Fruit fly (Drosophila melanogaster): ENCODE measurements around the gene CG8661.

Gene CG8661

DNA sequence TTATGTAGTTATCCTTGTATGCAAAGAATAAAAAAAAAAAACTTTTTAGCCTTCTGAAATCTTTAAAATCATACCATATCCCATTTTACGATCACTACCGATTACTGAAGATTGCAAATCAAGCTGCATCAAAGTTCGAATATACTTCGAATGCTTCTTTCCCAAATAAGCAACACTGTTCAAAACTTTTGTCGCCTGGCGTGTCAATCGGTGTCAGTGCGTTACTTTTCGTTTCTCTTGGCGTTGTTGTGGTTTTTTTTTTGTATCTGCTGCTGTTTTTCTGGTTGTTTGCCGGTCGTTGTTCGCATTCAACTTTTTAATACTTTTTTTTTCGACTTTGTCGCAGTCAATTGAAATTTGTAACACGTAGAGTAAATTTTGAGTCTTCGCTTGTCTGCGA, 10.7 kb upstream of the CG8661 start (continued):
- TF ChIP-seq CG18619 (GFP tag; optimal IDR thresholded peaks at IDR 0.05) (no peak), btn (GFP tag; optimal IDR thresholded peaks at IDR 0.05) (no peak), ems (GFP tag; optimal IDR thresholded peaks at IDR 0.05) (no peak), org-1 (GFP tag; optimal IDR thresholded peaks at IDR 0.05) (no peak), NC2β (GFP tag; optimal IDR thresholded peaks at IDR 0.05) (no peak), esg (GFP tag; conservative IDR thresholded peaks at IDR 0.05) (no peak), CG17385 (GFP tag; optimal IDR thresholded peaks at IDR 0.05) (no peak), CG32772 (GFP tag; IDR thresholded peaks at IDR 0.05) (no peak), CG8359 (GFP tag; optimal IDR thresholded peaks at IDR 0.05; ENCODE audit: borderline replicate concordance) (no peak), zen2 (GFP tag; IDR thresholded peaks at IDR 0.05; ENCODE audit: partially characterized antibody) (no peak), CG4360 (GFP tag; IDR thresholded peaks at IDR 0.05) (no peak), Optix (GFP tag; IDR thresholded peaks at IDR 0.05) (no peak), Fer2 (tag; optimal IDR thresholded peaks at IDR 0.05) (no peak), CG14667 (GFP tag; IDR thresholded peaks at IDR 0.05) (no peak), sr (GFP tag; IDR thresholded peaks at IDR 0.05) (no peak), BEAF-32 (GFP tag; optimal IDR thresholded peaks at IDR 0.05) (no peak), luna (GFP tag; optimal IDR thresholded peaks at IDR 0.05) (no peak), CG14014 (GFP tag; IDR thresholded peaks at IDR 0.05) (no peak), CG7987 (GFP tag; optimal IDR thresholded peaks at IDR 0.05) (no peak), CG8089 (GFP tag; optimal IDR thresholded peaks at IDR 0.05) (no peak), bsh (GFP tag; optimal IDR thresholded peaks at IDR 0.05) (no peak), oc (tag; optimal IDR thresholded peaks at IDR 0.05) (no peak), Ets65A (GFP tag) (no peak), CG8388 (GFP tag; optimal IDR thresholded peaks at IDR 0.05) (no peak), Drgx (GFP tag; IDR thresholded peaks at IDR 0.05) (peak; percentile 11; the same call in 1 of the 2 replicates), Asciz (GFP tag; optimal IDR thresholded peaks at IDR 0.05) (no peak), vvl (GFP tag; IDR thresholded peaks at IDR 0.05) (peak; percentile 49; the same call in 1 of the 2 replicates), wor (GFP tag; IDR thresholded peaks at IDR 0.05) (no peak), CG7271 (tag; optimal IDR thresholded peaks at IDR 0.05) (no peak), ham (GFP tag; IDR thresholded peaks at IDR 0.05) (no peak), ewg (GFP tag; optimal IDR thresholded peaks at IDR 0.05) (no peak), Blimp-1 (GFP tag; optimal IDR thresholded peaks at IDR 0.05) (no peak), CG10321 (GFP tag; IDR thresholded peaks at IDR 0.05) (no peak), H2.0 (GFP tag; IDR thresholded peaks at IDR 0.05) (no peak), Hr39 (optimal IDR thresholded peaks at IDR 0.05) (no peak), bbx (GFP tag; IDR thresholded peaks at IDR 0.05; ENCODE audit: partially characterized antibody) (no peak), nau (GFP tag; optimal IDR thresholded peaks at IDR 0.05) (no peak), rib (GFP tag; IDR thresholded peaks at IDR 0.05) (no peak), tx (GFP tag; optimal IDR thresholded peaks at IDR 0.05) (no peak), CG15696 (tag; optimal IDR thresholded peaks at IDR 0.05) (no peak), CG6683 (GFP tag; optimal IDR thresholded peaks at IDR 0.05) (no peak), CG12744 (GFP tag; optimal IDR thresholded peaks at IDR 0.05) (no peak), dpn (GFP tag; optimal IDR thresholded peaks at IDR 0.05) (no peak), HHEX (GFP tag; optimal IDR thresholded peaks at IDR 0.05) (no peak), CG7556 (GFP tag; optimal IDR thresholded peaks at IDR 0.05) (peak; percentile 24), CG8478 (optimal IDR thresholded peaks at IDR 0.05) (no peak), CG30403 (GFP tag; optimal IDR thresholded peaks at IDR 0.05) (peak; percentile 26), Oli (tag; optimal IDR thresholded peaks at IDR 0.05) (peak; percentile 23), stwl (tag; optimal IDR thresholded peaks at IDR 0.05) (no peak)
